Fruit fly (Drosophila melanogaster) whole organism, wandering third instar larva: ENCODE data around the gene CG42818.

Source experiments
- dl ChIP-seq, 2 experiments: fragments of 175-275, 200-275 bp in 1 of 2; fragments of 200-275 bp in 1 of 2; sonication (Bioruptor generic); optimal IDR thresholded peaks; lab custom pipeline; 2018; ENCODE audit warnings: mild to moderate bottlenecking in 2 of 2, missing biosample characterization in 2 of 2, missing genetic modification characterization in 2 of 2, moderate library complexity in 2 of 2; ENCODE audit not compliant: partially characterized antibody in 2 of 2, insufficient read depth in 1 of 2
- woc ChIP-seq: sonication (Bioruptor generic); optimal IDR thresholded peaks from 2 replicates; lab custom pipeline; 2016; ENCODE audit warnings: missing biosample characterization, mild to moderate bottlenecking, missing genetic modification characterization

DNA sequence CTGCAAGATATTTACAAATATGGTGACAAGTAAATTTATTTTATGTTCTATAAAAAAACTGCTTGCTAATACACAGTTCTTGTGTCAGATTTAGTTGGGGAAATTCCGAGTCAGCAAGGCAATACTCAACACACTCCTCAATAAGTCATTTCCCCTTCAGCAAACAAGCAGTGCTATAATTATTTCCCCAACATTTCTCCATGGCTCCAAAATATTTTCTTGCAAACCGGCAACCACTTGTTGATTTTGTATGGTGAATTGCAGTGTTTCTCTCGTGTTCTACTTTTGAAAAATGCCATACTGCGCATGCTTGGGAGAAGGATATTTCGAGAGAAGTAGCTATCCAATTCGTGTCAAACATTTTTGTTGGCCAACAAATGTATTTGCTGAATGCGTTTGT, 43.6 kb upstream of the CG42818 start:
- TF ChIP-seq woc (GFP tag; lab: Kevin White, UChicago) (no peak), dl (GFP tag; optimal IDR thresholded peaks at IDR 0.05; lab: Kevin White, UChicago; ENCODE audit: insufficient read depth in 1 of 2, partially characterized antibody in 2 of 2) (no peak)
